Worm (Caenorhabditis elegans) whole organism, early embryonic: ENCODE results near the gene oat-1.

Experiments used
- B0310.2 ChIP-seq: sonication (generic microtip); optimal IDR thresholded peaks from 2 replicates; lab custom pipeline; 2016; ENCODE audit warnings: mild to moderate bottlenecking, missing genetic modification characterization, missing compliant biosample characterization
- F13C5.2 ChIP-seq: sonication (generic microtip); optimal IDR thresholded peaks from 2 replicates; lab custom pipeline; 2017; ENCODE audit warnings: mild to moderate bottlenecking, missing genetic modification characterization, inconsistent platforms, missing compliant biosample characterization
- aly-1 ChIP-seq: sonication (generic microtip); optimal IDR thresholded peaks from 2 replicates; lab custom pipeline; 2016; ENCODE audit warnings: missing genetic modification characterization, missing compliant biosample characterization
- ama-1 ChIP-seq: fragments of 150-350 bp; optimal IDR thresholded peaks from 2 replicates; lab custom pipeline; 2014
- ceh-13 ChIP-seq: fragments of 200-800 bp; sonication (Bioruptor generic); optimal IDR thresholded peaks from 2 replicates; lab custom pipeline; 2018; ENCODE audit warnings: mild to moderate bottlenecking, missing genetic modification characterization, missing compliant biosample characterization
- ceh-36 ChIP-seq: sonication (generic microtip); optimal IDR thresholded peaks from 2 replicates; lab custom pipeline; 2016; ENCODE audit warnings: missing genetic modification characterization, inconsistent platforms, missing compliant biosample characterization
- ets-7 ChIP-seq: sonication (generic microtip); optimal IDR thresholded peaks from 2 replicates; lab custom pipeline; 2016; ENCODE audit warnings: missing genotype, missing genetic modification characterization, missing compliant biosample characterization
- flt-1 ChIP-seq: fragments of 200-800 bp; sonication (Bioruptor generic); IDR thresholded peaks from 2 replicates; pipeline ENCODE4 v1.3.6; 2022; ENCODE audit warnings: missing genetic modification characterization, missing compliant biosample characterization
- hmbx-1 ChIP-seq: sonication (generic microtip); optimal IDR thresholded peaks from 2 replicates; lab custom pipeline; 2016; ENCODE audit warnings: mild to moderate bottlenecking, missing genetic modification characterization, missing compliant biosample characterization
- hmg-4 ChIP-seq: fragments of 200-800 bp; sonication (Bioruptor generic); optimal IDR thresholded peaks from 2 replicates; lab custom pipeline; 2018; ENCODE audit warnings: mild to moderate bottlenecking, missing genetic modification characterization, missing compliant biosample characterization
- hnd-1 ChIP-seq: sonication (generic microtip); optimal IDR thresholded peaks from 2 replicates; lab custom pipeline; 2016; ENCODE audit warnings: missing genetic modification characterization, missing compliant biosample characterization
- pes-1 ChIP-seq: fragments of 200-800 bp; sonication (Bioruptor generic); IDR thresholded peaks from 2 replicates; pipeline ENCODE4 v1.3.6; 2022; ENCODE audit warnings: missing genetic modification reagents, missing genetic modification characterization, missing compliant biosample characterization
- scrt-1 ChIP-seq: fragments of 200-800 bp; sonication (Bioruptor generic); IDR thresholded peaks from 2 replicates; pipeline ENCODE4 v1.3.6; 2022; ENCODE audit warnings: missing genetic modification characterization, missing compliant biosample characterization
- sea-1 ChIP-seq: fragments of 200-800 bp; sonication (Bioruptor generic); conservative IDR thresholded peaks from 2 replicates; pipeline ENCODE4 v1.3.6; 2022; ENCODE audit warnings: missing genetic modification characterization, missing compliant biosample characterization
- tbx-11 ChIP-seq: fragments of 200-800 bp; sonication (Bioruptor generic); IDR thresholded peaks from 2 replicates; pipeline ENCODE4 v1.3.6; 2022; ENCODE audit warnings: missing genetic modification characterization, missing compliant biosample characterization
- tbx-37 ChIP-seq: fragments of 200-800 bp; sonication (Bioruptor generic); conservative IDR thresholded peaks from 2 replicates; pipeline ENCODE4 v1.3.6; 2022; ENCODE audit warnings: missing genetic modification reagents, missing genetic modification characterization, missing compliant biosample characterization
- tra-4 ChIP-seq: sonication (generic microtip); optimal IDR thresholded peaks from 2 replicates; lab custom pipeline; 2017; ENCODE audit warnings: missing genetic modification characterization, missing compliant biosample characterization

Gene oat-1

ce11 chrIV:8510534-8510933 is 38.1 kb upstream of the oat-1 start, which contains the start of gene tag-77:
Gene tag-77 (minus strand): TSS chrIV:8510548.
- TF ChIP-seq ama-1 (lab: Kevin White, UChicago) = no peak
- no peak for TF ChIP-seq B0310.2 (tag; lab: Kevin White, UChicago)
- TF ChIP-seq F13C5.2 (tag; lab: Kevin White, UChicago) = no peak
- no peak for TF ChIP-seq hmbx-1 (tag; lab: Kevin White, UChicago)
- TF ChIP-seq scrt-1 (GFP tag; lab: Robert Waterston, UW) = no peak
- no peak for TF ChIP-seq ceh-36 (tag; lab: Kevin White, UChicago)
- no peak for TF ChIP-seq flt-1
- TF ChIP-seq hmg-4 (GFP tag; lab: Kevin White, UChicago) = no peak
- TF ChIP-seq ceh-13 = no peak
- no peak for TF ChIP-seq tbx-11
- no peak for TF ChIP-seq tbx-37 (GFP tag; lab: Robert Waterston, UW)
- TF ChIP-seq pes-1 = no peak
- TF ChIP-seq sea-1 (GFP tag; lab: Robert Waterston, UW) = no peak

- TF ChIP-seq aly-1 (tag; lab: Kevin White, UChicago) = no peak
- no peak for TF ChIP-seq ceh-36 (tag; lab: Kevin White, UChicago)
- TF ChIP-seq hmg-4 (GFP tag; lab: Kevin White, UChicago) = no peak
- TF ChIP-seq pes-1 = no peak
- no peak for TF ChIP-seq F13C5.2 (tag; lab: Kevin White, UChicago)
- no peak for TF ChIP-seq scrt-1 (GFP tag; lab: Robert Waterston, UW)
- no peak for TF ChIP-seq flt-1
- TF ChIP-seq hmbx-1 (tag; lab: Kevin White, UChicago) = no peak
Observed at ce11 chrIV:8506034-8506433, 33.6 kb upstream of the oat-1 start.

DNA sequence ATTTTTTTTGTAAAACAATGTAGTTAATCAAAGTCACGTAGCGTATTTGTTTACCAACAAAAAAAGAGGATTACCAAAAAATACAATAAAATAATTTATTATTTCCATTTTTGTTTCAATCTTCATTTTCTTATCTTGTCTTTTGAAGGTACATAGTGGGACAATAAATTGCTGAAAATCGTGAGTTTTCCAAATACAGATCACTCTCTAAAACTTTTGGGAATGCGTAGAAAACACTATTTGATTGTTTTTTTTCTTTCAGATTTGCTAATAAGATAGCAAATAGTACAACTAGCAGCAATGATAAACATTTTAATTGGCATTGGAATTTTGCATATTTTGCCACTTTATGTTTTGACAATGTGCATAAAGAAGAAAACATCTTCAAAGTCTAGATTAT is 29.0 kb upstream of the oat-1 start, which contains the start of gene C28C12.1:
Gene C28C12.1, plus strand, starts transcription at position 301 of the 400 bp plus-strand sequence.
- TF ChIP-seq flt-1 (no peak), ets-7 (tag; lab: Kevin White, UChicago) (no peak), ama-1 (lab: Kevin White, UChicago) (no peak), F13C5.2 (tag; lab: Kevin White, UChicago) (no peak)

ce11 chrIV:8499956-8500355 is 27.6 kb upstream of the oat-1 start:
- TF ChIP-seq B0310.2 (tag; lab: Kevin White, UChicago) (no peak), tbx-37 (GFP tag; lab: Robert Waterston, UW) (no peak)

ce11 chrIV:8498773-8499360 is 26.5 kb upstream of the oat-1 start, which contains the start of the genes acdh-13 and mesp-1:
Gene acdh-13 (minus strand): TSS chrIV:8498823.
Gene mesp-1 (plus strand): TSS chrIV:8499310.
- TF ChIP-seq aly-1 (tag; lab: Kevin White, UChicago) (no peak), tbx-37 (GFP tag; lab: Robert Waterston, UW) (peak; percentile 54; the same call in 1 of the 2 replicates)

DNA sequence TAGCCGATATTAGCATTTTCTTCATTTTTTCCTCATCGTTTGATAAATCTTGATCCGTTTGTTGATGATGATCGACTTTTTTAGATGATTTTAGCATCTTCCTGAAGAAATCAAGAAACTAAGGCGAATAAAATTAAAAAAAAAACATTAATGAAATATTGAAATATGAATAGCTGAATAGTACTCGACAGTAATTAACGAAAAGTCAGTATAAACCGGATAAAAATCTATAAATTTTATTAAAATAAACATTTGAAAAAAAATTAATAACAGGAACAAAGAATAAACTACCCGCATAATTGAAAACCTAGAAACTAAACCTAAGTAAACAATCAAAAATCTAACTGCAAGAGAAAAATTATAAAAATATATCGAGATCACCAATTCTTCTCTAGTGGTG is 23.9 kb upstream of the oat-1 start, which contains the start of gene C28C12.12:
Gene C28C12.12, minus strand, starts transcription at position 101 of the 400 bp plus-strand sequence.
- TF ChIP-seq flt-1 (no peak), hmbx-1 (tag; lab: Kevin White, UChicago) (no peak), hnd-1 (tag; lab: Kevin White, UChicago) (no peak), aly-1 (tag; lab: Kevin White, UChicago) (no peak), scrt-1 (GFP tag; lab: Robert Waterston, UW) (no peak), tbx-37 (GFP tag; lab: Robert Waterston, UW) (no peak), ceh-36 (tag; lab: Kevin White, UChicago) (no peak), tra-4 (tag; lab: Kevin White, UChicago) (no peak), ceh-13 (no peak), pes-1 (no peak), sea-1 (GFP tag; lab: Robert Waterston, UW) (no peak), B0310.2 (tag; lab: Kevin White, UChicago) (no peak)

DNA sequence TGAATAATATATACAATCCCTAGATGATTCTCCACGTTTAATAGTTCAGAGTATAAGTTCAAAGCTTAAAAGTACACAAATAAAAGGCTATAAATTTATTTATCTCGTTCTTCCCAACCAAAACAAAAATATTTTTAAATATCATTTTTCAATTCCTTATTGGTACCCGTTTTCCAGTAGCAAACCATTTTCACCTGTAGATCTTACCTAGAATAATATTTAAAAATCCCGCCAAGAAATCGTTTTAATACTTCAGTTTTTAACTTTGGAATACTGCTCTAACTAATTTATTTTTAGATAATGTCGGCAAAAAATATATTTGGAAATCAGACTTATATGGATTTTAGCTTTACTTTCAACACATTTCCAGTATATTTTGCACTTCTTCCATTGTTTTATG is 19.8 kb upstream of the oat-1 start, which contains the start of gene sru-7:
Gene sru-7, plus strand, starts transcription at position 301 of the 400 bp plus-strand sequence.
- TF ChIP-seq ets-7 (tag; lab: Kevin White, UChicago) (no peak), ceh-36 (tag; lab: Kevin White, UChicago) (no peak), ama-1 (lab: Kevin White, UChicago) (no peak), F13C5.2 (tag; lab: Kevin White, UChicago) (no peak), flt-1 (no peak), hmbx-1 (tag; lab: Kevin White, UChicago) (no peak), tra-4 (tag; lab: Kevin White, UChicago) (no peak), hnd-1 (tag; lab: Kevin White, UChicago) (no peak), B0310.2 (tag; lab: Kevin White, UChicago) (no peak), sea-1 (GFP tag; lab: Robert Waterston, UW) (no peak)

ce11 chrIV:8489915-8490314 is 17.5 kb upstream of the oat-1 start, which contains the start of gene srlf-2:
Gene srlf-2 (plus strand): TSS chrIV:8490215.
- no peak for TF ChIP-seq pes-1
- TF ChIP-seq hmg-4 (GFP tag; lab: Kevin White, UChicago) = no peak
- TF ChIP-seq aly-1 (tag; lab: Kevin White, UChicago) = no peak
- no peak for TF ChIP-seq F13C5.2 (tag; lab: Kevin White, UChicago)
- no peak for TF ChIP-seq tbx-37 (GFP tag; lab: Robert Waterston, UW)
- no peak for TF ChIP-seq tra-4 (tag; lab: Kevin White, UChicago)
- no peak for TF ChIP-seq hmbx-1 (tag; lab: Kevin White, UChicago)
- TF ChIP-seq hnd-1 (tag; lab: Kevin White, UChicago) = no peak
- no peak for TF ChIP-seq sea-1 (GFP tag; lab: Robert Waterston, UW)
- no peak for TF ChIP-seq ceh-13
- no peak for TF ChIP-seq tbx-11
- TF ChIP-seq ets-7 (tag; lab: Kevin White, UChicago) = no peak
- TF ChIP-seq scrt-1 (GFP tag; lab: Robert Waterston, UW) = no peak
- TF ChIP-seq flt-1 = no peak
- no peak for TF ChIP-seq ama-1 (lab: Kevin White, UChicago)
- TF ChIP-seq ceh-36 (tag; lab: Kevin White, UChicago) = no peak
